Comparison of ENCODE assay signal across 4 worm cellular contexts in the genomic region with DNA sequence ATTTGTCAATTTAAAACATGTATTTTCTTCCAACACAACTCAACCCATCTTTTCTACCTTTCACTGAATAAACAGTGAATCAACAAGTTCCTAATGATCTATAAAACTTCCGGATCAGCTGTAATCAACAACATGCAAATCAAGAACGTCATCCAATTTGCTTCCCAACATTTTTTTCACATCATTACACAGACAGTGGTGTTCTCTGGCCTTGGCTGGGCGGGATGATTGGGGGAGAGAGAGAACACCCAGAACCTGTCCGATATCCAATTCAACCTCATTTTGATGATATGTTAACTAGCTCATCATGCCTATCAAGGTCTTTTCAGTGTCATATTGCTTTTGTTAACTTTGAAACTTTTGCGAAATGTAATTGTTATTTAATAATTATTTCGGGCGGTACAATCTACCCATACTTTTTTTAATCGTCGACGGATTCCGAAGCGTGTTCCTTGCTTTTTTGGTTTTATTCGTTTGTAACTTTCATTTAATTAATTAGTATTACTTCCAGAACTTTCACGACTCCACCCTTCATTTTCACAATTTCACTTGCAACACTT.
A peak's percentile ranks its signal among the peaks of the same experiment; 100 is the strongest.
TF ChIP-seq lines count a peak whose summit lies in the region.

A gene (plus strand): TSS at position 510 of the 560 bp plus-strand sequence.

TF ChIP-seq in whole organism, L1 larva, 84 proteins besides CTCF, POLR2A, EP300 and RAD21:
- TF ChIP-seq Y116A8C.19 (tag; optimal IDR thresholded peaks at IDR 0.05; lab: Kevin White, UChicago; ENCODE audit: borderline replicate concordance) (no peak), aly-2 (tag; optimal IDR thresholded peaks at IDR 0.05; lab: Kevin White, UChicago) (no peak), nhr-85 (tag; lab: Kevin White, UChicago) (peak; percentile 50)

TF ChIP-seq in whole organism, L2 larva, 48 proteins besides CTCF, POLR2A, EP300 and RAD21:
- TF ChIP-seq ZK546.5 (tag; optimal IDR thresholded peaks at IDR 0.05; lab: Kevin White, UChicago), result no peak
- no peak for TF ChIP-seq nhr-10 (tag; optimal IDR thresholded peaks at IDR 0.05; lab: Kevin White, UChicago)
- TF ChIP-seq gmeb-1 (tag; optimal IDR thresholded peaks at IDR 0.05; lab: Kevin White, UChicago), result no peak
- TF ChIP-seq crh-2 (tag; optimal IDR thresholded peaks at IDR 0.05; lab: Kevin White, UChicago), result no peak
- peak; percentile 49 for TF ChIP-seq nhr-25 (tag; optimal IDR thresholded peaks at IDR 0.05; lab: Kevin White, UChicago)

TF ChIP-seq in whole organism, L3 larva, 47 proteins besides CTCF, POLR2A, EP300 and RAD21:
- TF ChIP-seq ama-1 (optimal IDR thresholded peaks at IDR 0.05; lab: Kevin White, UChicago), result peak; percentile 11
- peak; percentile 66 for TF ChIP-seq nhr-25 (tag; optimal IDR thresholded peaks at IDR 0.05; lab: Kevin White, UChicago)
- peak; percentile 22 for TF ChIP-seq nhr-23 (tag; optimal IDR thresholded peaks at IDR 0.05; lab: Kevin White, UChicago)
- TF ChIP-seq fos-1 (tag; optimal IDR thresholded peaks at IDR 0.05; lab: Kevin White, UChicago), result no peak
- TF ChIP-seq nhr-43 (tag; optimal IDR thresholded peaks at IDR 0.05; lab: Kevin White, UChicago; ENCODE audit: poor library complexity, severe bottlenecking), result peak; percentile 53

TF ChIP-seq in whole organism, L4 larva, 104 proteins besides CTCF, POLR2A, EP300 and RAD21:
- no peak for TF ChIP-seq aha-1 (tag; lab: Kevin White, UChicago)
- TF ChIP-seq hlh-11 (tag; optimal IDR thresholded peaks at IDR 0.05; lab: Kevin White, UChicago), result peak; percentile 41
- peak; percentile 3 for TF ChIP-seq nhr-28 (tag; optimal IDR thresholded peaks at IDR 0.05; lab: Kevin White, UChicago)
